Worm (Caenorhabditis elegans) whole organism, mixed stage, embryonic: ENCODE results near the gene Y39H10B.2.

Experiments
- M03D4.4 ChIP-seq: sonication (generic microtip); optimal IDR thresholded peaks from 2 replicates; lab custom pipeline; 2017; ENCODE audit warnings: mild to moderate bottlenecking, missing genetic modification characterization, missing compliant biosample characterization
- bed-3 ChIP-seq: fragments of 200-800 bp; sonication (Bioruptor generic); optimal IDR thresholded peaks from 3 replicates; lab custom pipeline; 2018; ENCODE audit warnings: mild to moderate bottlenecking, missing genetic modification characterization, moderate library complexity, missing compliant biosample characterization
- blmp-1 ChIP-seq: fragments of 150-350 bp; optimal IDR thresholded peaks from 2 replicates; lab custom pipeline; 2014; ENCODE audit warnings: missing biosample characterization, missing genetic modification characterization
- ceh-43 ChIP-seq: fragments of 200-800 bp; sonication (Bioruptor generic); optimal IDR thresholded peaks from 2 replicates; lab custom pipeline; 2018; ENCODE audit warnings: mild to moderate bottlenecking, missing genetic modification characterization, moderate library complexity, missing compliant biosample characterization
- ceh-83 ChIP-seq: fragments of 200-800 bp; sonication (Bioruptor generic); optimal IDR thresholded peaks from 2 replicates; lab custom pipeline; 2018; ENCODE audit warnings: mild to moderate bottlenecking, missing genetic modification characterization, missing compliant biosample characterization
- ces-1 ChIP-seq: fragments of 150-350 bp; optimal IDR thresholded peaks from 2 replicates; lab custom pipeline; 2014; ENCODE audit warnings: missing biosample characterization, missing genetic modification reagents, missing genetic modification characterization
- cnd-1 ChIP-seq: fragments of 200-800 bp; sonication (Bioruptor generic); optimal IDR thresholded peaks from 2 replicates; lab custom pipeline; 2018; ENCODE audit warnings: mild to moderate bottlenecking, missing genetic modification characterization, missing compliant biosample characterization
- elt-3 ChIP-seq: fragments of 150-350 bp; optimal IDR thresholded peaks from 2 replicates; lab custom pipeline; 2014; ENCODE audit warnings: missing biosample characterization, missing genetic modification characterization
- flh-1 ChIP-seq: fragments of 200-800 bp; sonication (Bioruptor generic); optimal IDR thresholded peaks from 2 replicates; lab custom pipeline; 2018; ENCODE audit warnings: mild to moderate bottlenecking, missing genetic modification characterization, moderate library complexity, missing compliant biosample characterization
- hlh-1 ChIP-seq: fragments of 150-350 bp; optimal IDR thresholded peaks from 2 replicates; lab custom pipeline; 2014; ENCODE audit warnings: missing biosample characterization, missing genetic modification reagents, missing genetic modification characterization
- lin-32 ChIP-seq: fragments of 200-800 bp; sonication (Bioruptor generic); optimal IDR thresholded peaks from 2 replicates; lab custom pipeline; 2018; ENCODE audit warnings: mild to moderate bottlenecking, missing genetic modification characterization, missing compliant biosample characterization
- lsy-2 ChIP-seq: fragments of 150-350 bp; optimal IDR thresholded peaks from 2 replicates; lab custom pipeline; 2014; ENCODE audit warnings: missing biosample characterization, missing genetic modification characterization
- mep-1 ChIP-seq: fragments of 150-350 bp; optimal IDR thresholded peaks from 2 replicates; lab custom pipeline; 2017; ENCODE audit warnings: missing biosample characterization, missing genetic modification reagents, missing genetic modification characterization, inconsistent platforms
- nhr-12 ChIP-seq: fragments of 150-350 bp; optimal IDR thresholded peaks from 2 replicates; lab custom pipeline; 2014; ENCODE audit warnings: missing biosample characterization, missing genetic modification characterization
- nhr-2 ChIP-seq: fragments of 150-350 bp; optimal IDR thresholded peaks from 2 replicates; lab custom pipeline; 2014; ENCODE audit warnings: missing biosample characterization, missing genetic modification characterization
- nhr-237 ChIP-seq: fragments of 150-350 bp; optimal IDR thresholded peaks from 2 replicates; lab custom pipeline; 2014; ENCODE audit warnings: missing biosample characterization, missing genetic modification characterization
- nhr-28 ChIP-seq: fragments of 150-350 bp; optimal IDR thresholded peaks from 2 replicates; lab custom pipeline; 2014; ENCODE audit warnings: missing biosample characterization, missing genetic modification characterization
- nhr-76 ChIP-seq: sonication (generic microtip); optimal IDR thresholded peaks from 2 replicates; lab custom pipeline; 2017; ENCODE audit warnings: missing biosample characterization, missing genetic modification characterization
- pha-4 ChIP-seq: fragments of 150-350 bp; optimal IDR thresholded peaks from 2 replicates; lab custom pipeline; 2018; ENCODE audit warnings: missing biosample characterization, missing genetic modification reagents, missing genetic modification characterization
- sem-2 ChIP-seq: fragments of 200-800 bp; sonication (Bioruptor generic); optimal IDR thresholded peaks from 2 replicates; lab custom pipeline; 2018; ENCODE audit warnings: mild to moderate bottlenecking, missing genetic modification characterization, missing compliant biosample characterization
- snpc-4 ChIP-seq: fragments of 150-350 bp; optimal IDR thresholded peaks from 2 replicates; lab custom pipeline; 2014; ENCODE audit warnings: missing biosample characterization, missing genetic modification characterization
- sptf-1 ChIP-seq: sonication (generic microtip); optimal IDR thresholded peaks from 2 replicates; lab custom pipeline; 2017; ENCODE audit warnings: mild to moderate bottlenecking, missing genetic modification characterization, moderate library complexity, missing compliant biosample characterization
- unc-120 ChIP-seq: sonication (generic microtip); optimal IDR thresholded peaks from 2 replicates; lab custom pipeline; 2017; ENCODE audit warnings: missing genetic modification characterization, missing compliant biosample characterization; ENCODE audit not compliant: poor library complexity, severe bottlenecking
- unc-39 ChIP-seq: fragments of 150-350 bp; optimal IDR thresholded peaks from 2 replicates; lab custom pipeline; 2014; ENCODE audit warnings: missing biosample characterization, missing genetic modification characterization
- unc-62 ChIP-seq: fragments of 150-350 bp; optimal IDR thresholded peaks from 2 replicates; lab custom pipeline; 2014; ENCODE audit warnings: missing biosample characterization, missing genetic modification reagents, missing genetic modification characterization
- zip-8 ChIP-seq: fragments of 150-350 bp; optimal IDR thresholded peaks from 2 replicates; lab custom pipeline; 2014; ENCODE audit warnings: missing biosample characterization, missing genetic modification characterization
- ztf-11 ChIP-seq: fragments of 150-350 bp; optimal IDR thresholded peaks from 2 replicates; lab custom pipeline; 2014; ENCODE audit warnings: missing biosample characterization, missing genetic modification characterization

Gene Y39H10B.2

ce11 chrV:3688733-3689132 lies 20.2 kb downstream of the Y39H10B.2 start:
- TF ChIP-seq nhr-237 (tag; lab: Kevin White, UChicago), result no peak
- no peak for TF ChIP-seq ceh-43 (GFP tag; lab: Kevin White, UChicago)
- TF ChIP-seq elt-3 (tag; lab: Kevin White, UChicago), result no peak
- TF ChIP-seq ceh-83 (GFP tag; lab: Kevin White, UChicago), result no peak
- TF ChIP-seq ztf-11 (tag; lab: Kevin White, UChicago), result no peak
- TF ChIP-seq nhr-28, result no peak
- TF ChIP-seq nhr-2 (tag; lab: Kevin White, UChicago), result no peak
- no peak for TF ChIP-seq sptf-1 (tag; lab: Kevin White, UChicago)
- TF ChIP-seq cnd-1 (tag; lab: Kevin White, UChicago), result peak; percentile 70
- TF ChIP-seq lin-32 (GFP tag; lab: Kevin White, UChicago), result peak; percentile 74
- no peak for TF ChIP-seq sem-2 (GFP tag; lab: Kevin White, UChicago)
- peak; percentile 56 for TF ChIP-seq hlh-1 (tag; lab: Kevin White, UChicago)
- TF ChIP-seq ces-1 (GFP tag; lab: Kevin White, UChicago), result peak; percentile 14
- TF ChIP-seq mep-1 (tag; lab: Kevin White, UChicago), result peak; percentile 15

- TF ChIP-seq unc-39 (tag; lab: Kevin White, UChicago), result no peak
- no peak for TF ChIP-seq nhr-12 (tag; lab: Kevin White, UChicago)
- TF ChIP-seq pha-4 (tag; lab: Kevin White, UChicago), result no peak
- TF ChIP-seq elt-3 (tag; lab: Kevin White, UChicago), result no peak
- no peak for TF ChIP-seq unc-62 (GFP tag; lab: Kevin White, UChicago)
- no peak for TF ChIP-seq lin-32 (GFP tag; lab: Kevin White, UChicago)
- TF ChIP-seq nhr-76 (tag; lab: Kevin White, UChicago), result no peak
- no peak for TF ChIP-seq zip-8 (tag; lab: Kevin White, UChicago)
- no peak for TF ChIP-seq M03D4.4 (tag; lab: Kevin White, UChicago)
- no peak for TF ChIP-seq ceh-83 (GFP tag; lab: Kevin White, UChicago)
- TF ChIP-seq sptf-1 (tag; lab: Kevin White, UChicago), result no peak
- TF ChIP-seq nhr-28, result no peak
- no peak for TF ChIP-seq snpc-4 (tag; lab: Kevin White, UChicago)
Observed at ce11 chrV:3692613-3693012, 24.0 kb downstream of the Y39H10B.2 start.

ce11 chrV:3693657-3694056 lies 25.1 kb downstream of the Y39H10B.2 start:
- TF ChIP-seq lin-32 (GFP tag; lab: Kevin White, UChicago) (no peak), blmp-1 (tag; lab: Kevin White, UChicago) (no peak), nhr-2 (tag; lab: Kevin White, UChicago) (no peak), unc-39 (tag; lab: Kevin White, UChicago) (no peak), nhr-28 (no peak), lsy-2 (tag; lab: Kevin White, UChicago) (no peak)

- TF ChIP-seq nhr-237 (tag; lab: Kevin White, UChicago), result no peak
- no peak for TF ChIP-seq flh-1 (GFP tag; lab: Kevin White, UChicago)
- TF ChIP-seq ces-1 (GFP tag; lab: Kevin White, UChicago), result no peak
- TF ChIP-seq nhr-28, result no peak
- no peak for TF ChIP-seq blmp-1 (tag; lab: Kevin White, UChicago)
- no peak for TF ChIP-seq unc-39 (tag; lab: Kevin White, UChicago)
- TF ChIP-seq hlh-1 (tag; lab: Kevin White, UChicago), result peak; percentile 52
- TF ChIP-seq nhr-2 (tag; lab: Kevin White, UChicago), result no peak
Observed at ce11 chrV:3695254-3695653, 26.7 kb downstream of the Y39H10B.2 start.

ce11 chrV:3697071-3697470 lies 28.5 kb downstream of the Y39H10B.2 start:
- TF ChIP-seq snpc-4 (tag; lab: Kevin White, UChicago) (no peak), lsy-2 (tag; lab: Kevin White, UChicago) (no peak), pha-4 (tag; lab: Kevin White, UChicago) (no peak), bed-3 (no peak)

- TF ChIP-seq sem-2 (GFP tag; lab: Kevin White, UChicago), result no peak
- TF ChIP-seq unc-120, result no peak
- no peak for TF ChIP-seq zip-8 (tag; lab: Kevin White, UChicago)
- no peak for TF ChIP-seq hlh-1 (tag; lab: Kevin White, UChicago)
Observed at ce11 chrV:3698497-3698896, 29.9 kb downstream of the Y39H10B.2 start.
